Fruit fly (Drosophila melanogaster) whole organism, embryonic: Measurements from ENCODE around the gene CG9254.

Source experiments
- C15 ChIP-seq: fragments of 200-800 bp; sonication (Bioruptor generic); IDR thresholded peaks from 3 replicates; pipeline ENCODE4 v1.3.6; 2022; ENCODE audit warnings: missing biosample characterization, missing genetic modification characterization
- CG10565 ChIP-seq: fragments of 200-800 bp; sonication (Bioruptor generic); optimal IDR thresholded peaks from 3 replicates; lab custom pipeline; 2016; ENCODE audit warnings: missing biosample characterization, mild to moderate bottlenecking, missing genetic modification characterization
- CG10959 ChIP-seq: fragments of 200-800 bp; sonication (Bioruptor generic); IDR thresholded peaks from 2 replicates; pipeline ENCODE4 v1.3.6; 2022; ENCODE audit warnings: missing biosample characterization, missing genetic modification characterization
- CG13296 ChIP-seq: fragments of 200-800 bp; sonication (Bioruptor generic); optimal IDR thresholded peaks from 3 replicates; lab custom pipeline; 2018; ENCODE audit warnings: missing biosample characterization, mild to moderate bottlenecking, missing genetic modification characterization
- CG14667 ChIP-seq: fragments of 200-800 bp; sonication (Bioruptor generic); IDR thresholded peaks from 2 replicates; pipeline ENCODE4 v1.3.6; 2022; ENCODE audit warnings: missing biosample characterization, missing genetic modification characterization
- CG15514 ChIP-seq: fragments of 200-800 bp; sonication (Bioruptor generic); optimal IDR thresholded peaks from 3 replicates; lab custom pipeline; 2017; ENCODE audit warnings: missing biosample characterization, missing genetic modification characterization, mild to moderate bottlenecking, moderate library complexity, missing genetic modification reagents
- CG16779 ChIP-seq: fragments of 200-800 bp; sonication (Bioruptor generic); IDR thresholded peaks from 2 replicates; pipeline ENCODE4 v1.3.6; 2022; ENCODE audit warnings: missing biosample characterization, missing genetic modification characterization
- CG17802 ChIP-seq: fragments of 200-800 bp; sonication (Bioruptor generic); optimal IDR thresholded peaks from 2 replicates; lab custom pipeline; 2018; ENCODE audit warnings: missing biosample characterization, mild to moderate bottlenecking, missing genetic modification characterization, moderate library complexity
- CG18262 ChIP-seq: fragments of 200-800 bp; optimal IDR thresholded peaks from 3 replicates; lab custom pipeline; 2019; ENCODE audit warnings: missing biosample characterization, mild to moderate bottlenecking, missing genetic modification characterization, moderate library complexity
- CG32767 ChIP-seq: fragments of 200-800 bp; sonication (Bioruptor generic); IDR thresholded peaks from 2 replicates; pipeline ENCODE4 v1.3.6; 2022; ENCODE audit warnings: missing biosample characterization, missing genetic modification characterization
- CG3407 ChIP-seq: fragments of 200-800 bp; sonication (Bioruptor generic); optimal IDR thresholded peaks from 2 replicates; lab custom pipeline; 2018; ENCODE audit warnings: missing biosample characterization, mild to moderate bottlenecking, missing genetic modification characterization
- CG4424 ChIP-seq: fragments of 200-800 bp; sonication (Bioruptor generic); optimal IDR thresholded peaks from 3 replicates; lab custom pipeline; 2016; ENCODE audit warnings: missing biosample characterization, missing genetic modification characterization
- CG4617 ChIP-seq: fragments of 200-800 bp; sonication (Bioruptor generic); optimal IDR thresholded peaks from 3 replicates; lab custom pipeline; 2016; ENCODE audit warnings: missing biosample characterization, missing genetic modification characterization, borderline replicate concordance
- CG4820 ChIP-seq: fragments of 200-800 bp; sonication (Bioruptor generic); optimal IDR thresholded peaks from 3 replicates; lab custom pipeline; 2016; ENCODE audit warnings: missing biosample characterization, missing genetic modification characterization
- CG5245 ChIP-seq: fragments of 200-800 bp; sonication (Bioruptor generic); optimal IDR thresholded peaks from 3 replicates; lab custom pipeline; 2016; ENCODE audit warnings: missing biosample characterization, missing genetic modification characterization
- CG7357 ChIP-seq: fragments of 200-800 bp; sonication (Bioruptor generic); IDR thresholded peaks from 3 replicates; pipeline ENCODE4 v1.3.6; 2022; ENCODE audit warnings: missing biosample characterization, missing genetic modification characterization
- CG8765 ChIP-seq: fragments of 200-800 bp; sonication (Bioruptor generic); IDR thresholded peaks from 2 replicates; pipeline ENCODE4 v1.3.6; 2022; ENCODE audit warnings: missing biosample characterization, missing genetic modification characterization
- CG8924 ChIP-seq: fragments of 200-800 bp; optimal IDR thresholded peaks from 3 replicates; lab custom pipeline; 2019; ENCODE audit warnings: missing biosample characterization, mild to moderate bottlenecking, missing genetic modification characterization, moderate library complexity
- CoRest ChIP-seq: fragments of 200-800 bp; sonication (Bioruptor generic); optimal IDR thresholded peaks from 3 replicates; lab custom pipeline; 2018; ENCODE audit warnings: missing biosample characterization, mild to moderate bottlenecking, missing genetic modification characterization, moderate library complexity
- CrebB ChIP-seq: fragments of 200-800 bp; sonication (Bioruptor generic); optimal IDR thresholded peaks from 3 replicates; lab custom pipeline; 2018; ENCODE audit warnings: missing biosample characterization, mild to moderate bottlenecking, missing genetic modification characterization
- D19B ChIP-seq: fragments of 200-800 bp; sonication (Bioruptor generic); optimal IDR thresholded peaks from 2 replicates; lab custom pipeline; 2017; ENCODE audit warnings: missing biosample characterization, mild to moderate bottlenecking, missing genetic modification characterization
- Dad ChIP-seq: fragments of 200-800 bp; sonication (Bioruptor generic); optimal IDR thresholded peaks from 3 replicates; lab custom pipeline; 2016; ENCODE audit warnings: missing biosample characterization, missing genetic modification characterization
- Dip2 ChIP-seq: fragments of 200-800 bp; sonication (Bioruptor generic); IDR thresholded peaks from 2 replicates; pipeline ENCODE4 v1.3.6; 2022; ENCODE audit warnings: missing biosample characterization, missing genetic modification characterization
- Drgx ChIP-seq: fragments of 200-800 bp; sonication (Bioruptor generic); IDR thresholded peaks from 2 replicates; pipeline ENCODE4 v1.3.6; 2022; ENCODE audit warnings: missing biosample characterization, missing genetic modification characterization
- Ets97D ChIP-seq: fragments of 200-800 bp; sonication (Bioruptor generic); optimal IDR thresholded peaks from 3 replicates; lab custom pipeline; 2016; ENCODE audit warnings: missing biosample characterization, missing genetic modification characterization
- HmgD ChIP-seq: fragments of 200-800 bp; sonication (Bioruptor generic); optimal IDR thresholded peaks from 3 replicates; lab custom pipeline; 2016; ENCODE audit warnings: missing biosample characterization, missing genetic modification characterization
- Jarid2 ChIP-seq: fragments of 200-800 bp; sonication (Bioruptor generic); optimal IDR thresholded peaks from 3 replicates; lab custom pipeline; 2017; ENCODE audit warnings: mild to moderate bottlenecking, missing biosample characterization, missing genetic modification reagents, missing genetic modification characterization
- Meics ChIP-seq: fragments of 200-800 bp; sonication (Bioruptor generic); optimal IDR thresholded peaks from 2 replicates; lab custom pipeline; 2017; ENCODE audit warnings: missing biosample characterization, mild to moderate bottlenecking, missing genetic modification characterization
- Mes4 ChIP-seq: fragments of 200-800 bp; sonication (Bioruptor generic); optimal IDR thresholded peaks from 2 replicates; lab custom pipeline; 2016; ENCODE audit warnings: missing biosample characterization, missing genetic modification characterization
- NK7.1 ChIP-seq: fragments of 200-800 bp; sonication (Bioruptor generic); optimal IDR thresholded peaks from 3 replicates; lab custom pipeline; 2016; ENCODE audit warnings: missing biosample characterization, missing genetic modification characterization
- Usf ChIP-seq: fragments of 200-800 bp; sonication (Bioruptor generic); optimal IDR thresholded peaks from 2 replicates; lab custom pipeline; 2017; ENCODE audit warnings: missing genotype, missing biosample characterization, missing genetic modification characterization
- Xrp1 ChIP-seq: fragments of 200-800 bp; sonication (Bioruptor generic); IDR thresholded peaks from 2 replicates; pipeline ENCODE4 v1.3.6; 2022; ENCODE audit warnings: missing biosample characterization, missing genetic modification characterization
- bowl ChIP-seq: fragments of 200-800 bp; sonication (Bioruptor generic); IDR thresholded peaks from 2 replicates; pipeline ENCODE4 v1.3.6; 2022; ENCODE audit warnings: missing biosample characterization, missing genetic modification characterization
- chif ChIP-seq, 2 experiments: fragments of 200-800 bp; sonication (Bioruptor generic); optimal IDR thresholded peaks; 3 replicates each; lab custom pipeline; 2016; ENCODE audit warnings: missing biosample characterization in 2 of 2, missing genetic modification characterization in 2 of 2
- crp ChIP-seq, 2 experiments: fragments of 200-800 bp; sonication (Bioruptor generic); optimal IDR thresholded peaks; 2 replicates in 1 of 2; 3 replicates in 1 of 2; lab custom pipeline; 2017; ENCODE audit warnings: missing biosample characterization in 2 of 2, missing genetic modification characterization in 2 of 2, mild to moderate bottlenecking in 1 of 2, moderate library complexity in 1 of 2
- ham ChIP-seq: fragments of 200-800 bp; sonication (Bioruptor generic); IDR thresholded peaks from 2 replicates; pipeline ENCODE4 v1.3.6; 2022; ENCODE audit warnings: missing biosample characterization, missing genetic modification characterization
- kay ChIP-seq: fragments of 200-800 bp; sonication (Bioruptor generic); optimal IDR thresholded peaks from 2 replicates; lab custom pipeline; 2016; ENCODE audit warnings: missing biosample characterization, missing genetic modification characterization
- maf-S ChIP-seq: fragments of 200-800 bp; sonication (Bioruptor generic); optimal IDR thresholded peaks from 2 replicates; lab custom pipeline; 2016; ENCODE audit warnings: missing biosample characterization, missing genetic modification characterization
- pan ChIP-seq, 4 experiments: fragments of >200 bp in 3 of 4; fragments of 200-800 bp in 1 of 4; sonication (Bioruptor generic) in 1 of 4; optimal IDR thresholded peaks in 3 of 4; IDR thresholded peaks in 1 of 4; 2 replicates each; pipeline versions ENCODE4 v1.3.6 to Lab custom; 2017 to 2022; ENCODE audit warnings: missing biosample characterization in 2 of 4, missing genetic modification characterization in 2 of 4, mixed read lengths in 1 of 4
- pb ChIP-seq: fragments of 200-800 bp; sonication (Bioruptor generic); optimal IDR thresholded peaks from 3 replicates; lab custom pipeline; 2016; ENCODE audit warnings: missing biosample characterization, missing genetic modification characterization
- prd ChIP-seq, 3 experiments: fragments of >200 bp in 2 of 3; fragments of 200-800 bp in 1 of 3; sonication (Bioruptor generic) in 1 of 3; optimal IDR thresholded peaks in 2 of 3; IDR thresholded peaks in 1 of 3; 2 replicates in 2 of 3; 3 replicates in 1 of 3; pipeline versions ENCODE4 v1.3.6 to Lab custom; 2017 to 2022; ENCODE audit warnings: missing biosample characterization in 1 of 3, missing genetic modification characterization in 1 of 3
- pros ChIP-seq: fragments of 200-800 bp; sonication (Bioruptor generic); optimal IDR thresholded peaks from 3 replicates; lab custom pipeline; 2019; ENCODE audit warnings: missing biosample characterization, mild to moderate bottlenecking, missing genetic modification characterization, moderate library complexity
- pum ChIP-seq: fragments of 200-800 bp; sonication (Bioruptor generic); optimal IDR thresholded peaks from 2 replicates; lab custom pipeline; 2016; ENCODE audit warnings: missing biosample characterization, missing genetic modification characterization
- row ChIP-seq: fragments of 200-800 bp; sonication (Bioruptor generic); IDR thresholded peaks from 3 replicates; pipeline ENCODE4 v1.3.6; 2022; ENCODE audit warnings: missing biosample characterization, missing genetic modification characterization
- schlank ChIP-seq: fragments of 200-800 bp; sonication (Bioruptor generic); optimal IDR thresholded peaks from 2 replicates; lab custom pipeline; 2018; ENCODE audit warnings: missing biosample characterization, mild to moderate bottlenecking, missing genetic modification characterization
- sqz ChIP-seq: fragments of 200-800 bp; sonication (Bioruptor generic); optimal IDR thresholded peaks from 3 replicates; lab custom pipeline; 2018; ENCODE audit warnings: missing biosample characterization, mild to moderate bottlenecking, missing genetic modification characterization
- stwl ChIP-seq: fragments of 200-800 bp; sonication (Bioruptor generic); optimal IDR thresholded peaks from 3 replicates; lab custom pipeline; 2018; ENCODE audit warnings: missing biosample characterization, mild to moderate bottlenecking, missing genetic modification characterization, moderate library complexity
- tap ChIP-seq: fragments of 200-800 bp; optimal IDR thresholded peaks from 3 replicates; lab custom pipeline; 2019; ENCODE audit warnings: missing biosample characterization, mild to moderate bottlenecking, missing genetic modification characterization, moderate library complexity
- ttk ChIP-seq: fragments of 200-800 bp; sonication (Bioruptor generic); IDR thresholded peaks from 2 replicates; pipeline ENCODE4 v2.1.2; 2022; ENCODE audit warnings: missing biosample characterization, missing genetic modification characterization
- vnd ChIP-seq: fragments of 200-800 bp; sonication (Bioruptor generic); IDR thresholded peaks from 3 replicates; pipeline ENCODE4 v1.3.6; 2022; ENCODE audit warnings: missing biosample characterization, missing genetic modification characterization; ENCODE audit not compliant: partially characterized antibody
- yki ChIP-seq: fragments of >200 bp; optimal IDR thresholded peaks from 3 replicates; lab custom pipeline; 2018

Gene CG9254

DNA sequence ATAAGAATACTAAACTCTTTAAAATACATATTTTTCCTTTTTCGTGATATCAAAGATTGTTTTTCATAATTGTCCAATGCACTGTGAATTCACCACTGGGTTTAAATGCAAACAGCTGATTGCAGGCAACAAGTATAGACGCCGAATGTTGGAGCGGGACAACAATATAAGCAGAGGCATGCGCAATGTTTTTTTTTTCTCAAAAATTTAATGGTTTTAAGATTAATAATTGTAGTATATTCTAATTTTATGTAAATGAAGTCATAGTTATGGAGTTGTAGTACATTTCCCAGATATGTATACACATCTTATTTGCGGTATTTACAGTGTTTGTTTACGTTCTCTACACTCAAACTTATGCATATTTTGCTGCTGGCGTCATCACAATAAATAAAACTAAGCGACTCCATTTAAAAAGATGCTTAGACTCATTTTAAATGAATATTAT is 43.5 kb upstream of the CG9254 start (continued):
- TF ChIP-seq CG4617 (GFP tag; lab: Kevin White, UChicago) (peak; percentile 38), maf-S (no peak), Xrp1 (GFP tag; lab: Robert Waterston, UW) (0 out of 2 replicates have a peak, but pooled peaks have one; percentile 15), NK7.1 (GFP tag; lab: Kevin White, UChicago) (no peak), pb (no peak), CG4820 (no peak), CrebB (tag; lab: Kevin White, UChicago) (no peak), prd (optimal IDR thresholded peaks at IDR 0.05; lab: Kevin White, UChicago) (no peak), prd (GFP tag; IDR thresholded peaks at IDR 0.05; lab: Robert Waterston, UW) (no peak), pros (GFP tag; lab: Kevin White, UChicago) (no peak), bowl (no peak), HmgD (GFP tag; lab: Kevin White, UChicago) (no peak), CG10959 (GFP tag; lab: Robert Waterston, UW) (no peak), Dad (no peak), CG16779 (GFP tag; lab: Robert Waterston, UW) (no peak), Mes4 (no peak), sqz (GFP tag; lab: Kevin White, UChicago) (peak; percentile 56), Ets97D (GFP tag; lab: Kevin White, UChicago) (no peak), CG8924 (tag; lab: Kevin White, UChicago) (no peak), CG18262 (peak; percentile 93), ham (GFP tag; lab: Robert Waterston, UW) (no peak), CG5245 (GFP tag; lab: Kevin White, UChicago) (no peak), CG13296 (GFP tag; lab: Kevin White, UChicago) (no peak), ttk (no peak), pan (optimal IDR thresholded peaks at IDR 0.05; lab: Kevin White, UChicago) (no peak), pan (GFP tag; optimal IDR thresholded peaks at IDR 0.05 in 1 of 2, IDR thresholded peaks at IDR 0.05 in 1 of 2) (peak in 1 of 2 experiments; percentile 30), Meics (no peak), tap (tag; lab: Kevin White, UChicago) (no peak), vnd (GFP tag; lab: Robert Waterston, UW) (no peak), kay (no peak), yki (no peak), Dip2 (no peak), Jarid2 (GFP tag; lab: Kevin White, UChicago) (no peak), CG17802 (tag; lab: Kevin White, UChicago) (no peak), CG8765 (GFP tag; lab: Robert Waterston, UW) (no peak), Drgx (GFP tag; lab: Robert Waterston, UW) (no peak), CG4424 (GFP tag; lab: Kevin White, UChicago) (no peak), CG14667 (GFP tag; lab: Robert Waterston, UW) (no peak), CG7357 (GFP tag; lab: Robert Waterston, UW) (no peak), CG32767 (peak; percentile 25; the same call in 1 of the 2 replicates), chif (GFP tag; optimal IDR thresholded peaks at IDR 0.05; lab: Kevin White, UChicago) (no peak), CoRest (tag; lab: Kevin White, UChicago) (no peak), pum (GFP tag; lab: Kevin White, UChicago) (no peak), Usf (GFP tag; lab: Kevin White, UChicago) (no peak), row (GFP tag; lab: Robert Waterston, UW) (peak; percentile 34; the same call in 1 of the 3 replicates), CG15514 (no peak), CG3407 (GFP tag; lab: Kevin White, UChicago) (no peak), crp (GFP tag; optimal IDR thresholded peaks at IDR 0.05; lab: Kevin White, UChicago) (peak; percentile 22 to 87), CG10565 (GFP tag; lab: Kevin White, UChicago) (no peak), stwl (tag; lab: Kevin White, UChicago) (peak; percentile 6), schlank (tag; lab: Kevin White, UChicago) (no peak), D19B (GFP tag; lab: Kevin White, UChicago) (no peak), C15 (GFP tag; lab: Robert Waterston, UW) (no peak)
